Worm (Caenorhabditis elegans) whole organism, dauer: Measurements from ENCODE around the gene F16B3.3.

Experiments
- unc-62 ChIP-seq: sonication (generic microtip); optimal IDR thresholded peaks from 2 replicates; lab custom pipeline; 2017; ENCODE audit warnings: missing biosample characterization, missing genetic modification reagents, missing genetic modification characterization

The F16B3.3 gene

DNA sequence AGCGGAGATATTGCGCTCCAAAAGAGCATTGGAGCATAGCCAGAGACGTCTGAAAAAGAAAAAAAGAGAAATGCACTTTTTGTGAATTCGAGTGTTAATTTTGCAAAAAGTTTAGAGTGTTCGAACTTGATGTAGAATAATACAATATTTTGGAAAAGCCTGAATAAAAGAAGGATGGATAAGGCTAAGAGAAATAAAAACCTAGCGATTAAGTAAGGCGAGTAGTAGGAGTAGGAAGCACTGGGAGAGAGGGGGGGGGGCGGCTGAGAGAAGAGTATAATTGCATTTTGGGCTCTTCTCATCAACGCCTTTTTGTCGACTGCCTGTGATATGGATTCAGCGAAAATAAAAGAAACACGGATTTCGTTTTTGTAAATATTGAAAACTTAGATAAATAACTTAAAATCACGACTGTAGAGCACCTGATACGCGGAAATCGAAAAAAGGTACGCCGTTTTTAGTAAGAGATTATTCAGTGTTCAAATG lies at the start of gene F16B3.3:
TSS of gene F16B3.3 (minus strand) at position 51 of the 486 bp plus-strand sequence.
- TF ChIP-seq unc-62, result no peak

DNA sequence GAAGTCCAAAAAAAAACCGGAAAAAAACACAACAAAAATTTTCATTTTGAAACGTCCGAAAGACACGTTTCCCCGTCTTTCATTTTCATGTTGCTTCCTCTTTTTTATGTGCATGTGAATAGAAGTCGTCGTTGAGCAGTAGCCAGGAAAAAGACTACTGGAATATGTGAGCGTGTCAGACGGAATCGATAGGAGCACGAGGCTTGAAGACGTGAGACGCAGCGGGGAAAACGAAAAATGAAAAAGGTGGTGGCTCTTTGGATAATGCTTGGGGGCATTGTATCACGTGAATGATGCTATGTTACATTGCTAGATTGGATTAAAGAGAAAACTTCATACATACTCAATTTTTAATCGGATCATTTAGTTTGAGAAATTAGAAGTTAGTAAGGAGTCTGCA lies 48.4 kb upstream of the F16B3.3 start:
- no peak for TF ChIP-seq unc-62

DNA sequence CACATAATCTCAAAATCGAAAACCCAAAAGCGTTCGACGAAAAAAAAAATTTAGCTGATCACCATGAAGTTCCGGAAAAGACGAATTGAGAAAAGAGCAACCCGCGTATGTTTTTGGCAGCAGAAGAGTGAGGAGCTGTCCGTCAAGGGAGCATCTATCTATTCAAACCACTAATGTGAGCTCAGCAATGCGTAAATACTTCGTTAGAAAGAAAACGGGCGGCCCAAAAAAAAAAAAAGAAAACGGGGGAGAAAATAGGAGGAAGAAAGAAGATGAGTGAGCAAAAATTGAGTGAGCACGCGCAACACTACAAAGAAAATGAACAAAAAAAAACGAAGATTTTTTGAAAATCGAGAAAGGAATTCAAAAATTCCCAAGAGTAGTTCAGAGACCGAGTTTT lies 46.6 kb upstream of the F16B3.3 start:
- no peak for TF ChIP-seq unc-62

DNA sequence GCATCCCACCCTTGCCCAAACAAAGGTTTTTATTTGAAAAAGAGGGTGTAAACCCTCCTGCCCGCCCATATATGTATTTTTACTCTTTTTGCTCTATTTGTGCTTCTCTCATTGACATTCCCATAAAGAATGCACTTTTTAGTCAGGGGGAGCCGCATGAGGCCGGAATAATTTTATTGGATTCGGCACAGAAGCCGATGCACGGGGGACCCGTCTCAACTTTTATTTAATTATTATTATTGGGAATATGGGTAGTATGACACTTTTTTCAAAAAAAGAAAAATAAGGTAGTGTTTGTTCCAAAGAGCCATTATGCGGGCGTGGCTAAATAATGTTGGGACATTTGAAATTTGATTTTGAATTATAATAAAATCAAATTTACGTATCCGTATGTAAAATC lies 44.3 kb upstream of the F16B3.3 start:
- TF ChIP-seq unc-62, result no peak

DNA sequence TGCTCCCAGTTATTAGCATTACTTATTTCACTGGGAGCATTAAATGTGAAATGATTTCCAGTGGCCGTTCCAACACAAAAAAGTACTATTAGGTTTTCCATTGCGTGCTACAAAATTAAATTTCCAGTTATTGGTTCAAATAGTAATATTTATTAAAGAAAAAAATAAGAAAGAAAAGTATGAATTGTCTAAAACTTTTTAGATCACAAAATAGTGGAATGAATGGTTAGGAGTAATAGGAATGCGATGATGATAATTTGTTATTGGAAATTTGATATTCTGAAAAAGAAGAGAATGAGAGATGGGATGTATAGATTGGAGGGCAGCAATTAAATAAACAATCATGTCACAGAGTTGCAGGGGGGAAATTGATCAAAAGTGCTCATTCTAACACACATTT lies 40.3 kb upstream of the F16B3.3 start, which contains the start of gene Y75B7AL.2:
TSS of gene Y75B7AL.2 (minus strand) at position 101 of the 400 bp plus-strand sequence.
- no peak for TF ChIP-seq unc-62

DNA sequence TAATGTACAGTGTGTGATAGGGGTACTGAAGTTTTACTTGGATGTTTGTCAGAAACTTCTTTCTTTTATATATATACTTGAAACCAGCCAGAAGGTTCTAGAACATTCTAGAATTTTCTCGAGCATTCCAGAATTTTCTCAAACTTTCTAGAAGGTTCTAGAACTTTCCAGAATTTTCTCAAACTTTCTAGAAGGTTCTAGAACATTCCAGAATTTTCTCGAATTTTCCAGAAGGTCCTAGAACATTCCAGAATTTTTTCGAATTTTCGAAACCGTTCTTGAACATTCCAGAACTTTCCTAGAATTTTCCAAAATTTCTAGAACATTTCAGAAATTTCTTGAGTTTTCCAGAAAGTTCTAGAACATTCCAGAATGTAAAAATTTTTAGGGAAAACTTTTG lies 37.6 kb upstream of the F16B3.3 start:
- no peak for TF ChIP-seq unc-62

DNA sequence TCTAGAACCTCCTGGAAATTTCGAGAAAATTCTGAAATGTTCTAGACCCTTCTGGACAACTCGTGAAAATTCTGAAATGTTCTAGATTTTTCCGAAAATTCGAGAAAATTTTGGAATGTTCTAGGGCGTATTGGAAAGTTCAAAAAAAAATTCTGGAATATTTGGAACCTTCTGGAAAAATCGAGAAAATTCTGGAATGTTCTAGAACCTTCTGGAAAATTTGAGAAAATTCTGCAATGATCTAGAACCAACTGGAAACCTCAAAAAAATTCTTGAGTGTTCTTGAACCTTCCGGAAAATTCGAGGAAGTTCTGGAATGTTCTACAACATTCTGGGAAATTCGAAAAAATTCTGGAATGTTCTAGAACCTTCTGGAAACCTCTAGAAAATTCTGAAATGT lies 34.6 kb upstream of the F16B3.3 start:
- no peak for TF ChIP-seq unc-62

DNA sequence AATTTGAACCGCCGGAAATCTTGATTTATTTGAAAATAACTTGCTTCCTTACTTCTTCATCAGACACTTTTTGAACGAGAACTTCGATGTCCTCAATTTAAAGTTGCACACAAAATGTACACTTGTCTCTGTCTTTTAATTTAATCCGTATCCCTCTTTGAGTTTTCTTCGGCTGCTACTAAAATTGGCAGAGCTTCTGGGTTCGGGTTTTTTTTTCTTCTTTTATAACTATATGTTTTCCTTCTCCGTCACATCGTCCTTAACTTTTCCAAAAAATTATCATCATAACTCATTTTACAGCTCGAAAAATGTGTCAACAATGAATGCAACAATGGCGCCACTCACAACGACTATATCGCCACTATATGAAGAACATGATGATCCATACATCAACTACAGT lies 34.1 kb upstream of the F16B3.3 start, which contains the start of gene glb-33:
TSS of gene glb-33 (plus strand) at position 301 of the 400 bp plus-strand sequence.
- no peak for TF ChIP-seq unc-62

DNA sequence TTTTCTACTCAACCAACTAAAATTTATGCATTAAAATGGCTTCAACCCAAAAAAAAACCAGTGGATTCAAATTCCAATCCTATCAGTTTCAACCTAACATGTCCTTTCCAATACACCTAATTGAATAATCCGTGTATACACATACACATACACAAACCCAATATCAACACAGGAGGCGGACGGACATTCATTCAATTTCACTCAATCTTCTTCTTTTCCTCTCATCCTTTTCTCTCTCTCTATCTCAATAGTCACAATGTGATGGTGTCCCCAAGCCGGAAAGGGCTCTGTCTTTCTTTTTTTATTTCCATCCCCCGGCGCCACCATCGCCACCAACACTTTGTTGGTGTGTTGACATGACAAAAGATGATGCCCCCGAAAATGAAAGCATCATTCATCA lies 32.1 kb upstream of the F16B3.3 start:
- TF ChIP-seq unc-62, result no peak

DNA sequence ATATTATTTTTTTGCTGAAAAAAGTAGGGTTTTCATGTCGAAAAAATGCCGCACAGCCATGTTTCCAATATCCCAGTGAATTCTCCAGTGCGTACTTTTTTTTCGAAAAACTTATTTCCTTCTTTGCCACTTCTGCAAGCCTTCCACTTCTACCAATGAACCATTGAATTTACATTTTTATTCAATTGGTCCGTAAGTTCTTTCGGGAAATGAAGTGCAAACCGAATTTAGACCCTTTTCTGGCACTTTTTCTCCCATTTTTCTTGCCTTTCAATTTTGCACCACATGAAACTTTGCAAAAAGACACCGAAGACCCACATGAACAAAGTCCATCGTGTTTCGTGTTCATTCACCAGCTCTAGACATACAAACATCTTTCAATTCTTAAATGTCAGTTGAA lies 25.0 kb upstream of the F16B3.3 start:
- no peak for TF ChIP-seq unc-62

DNA sequence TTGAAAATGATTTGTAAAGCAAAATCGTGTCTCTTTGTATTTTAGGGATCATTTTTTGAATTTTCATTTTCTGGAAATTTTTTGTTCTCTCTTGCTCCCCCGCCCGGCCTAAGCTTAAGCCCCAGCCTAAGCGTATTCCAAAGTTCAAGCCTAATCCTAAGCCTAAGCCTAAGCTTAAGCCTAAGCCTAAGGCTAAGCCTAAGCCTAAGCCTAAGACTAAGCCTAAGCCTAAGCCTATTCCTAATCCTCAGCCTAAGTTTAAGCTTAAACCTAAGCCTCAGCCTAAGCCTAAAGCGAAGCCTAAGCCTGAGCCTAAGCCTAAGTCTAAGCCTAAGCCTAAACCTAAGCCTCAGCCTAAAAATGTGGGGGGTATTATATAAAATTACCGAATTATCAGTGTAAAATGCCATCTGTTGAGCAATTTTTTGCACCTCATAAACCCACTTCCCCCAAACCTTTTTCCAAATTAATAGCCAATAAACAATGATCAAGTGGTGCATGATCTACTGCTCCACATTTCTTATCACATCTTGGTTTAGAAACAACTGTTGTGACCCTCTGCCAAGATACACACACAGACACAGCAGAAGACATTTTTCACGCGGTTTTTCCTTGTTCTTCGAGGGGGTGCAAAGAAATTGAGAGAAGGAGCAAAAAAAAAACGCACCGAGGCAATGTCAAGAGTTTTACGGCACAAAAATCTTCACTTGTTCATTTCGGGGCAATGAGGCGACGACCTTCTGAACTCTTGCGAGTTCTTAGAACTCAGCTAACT lies 23.7 kb upstream of the F16B3.3 start:
- no peak for TF ChIP-seq unc-62

DNA sequence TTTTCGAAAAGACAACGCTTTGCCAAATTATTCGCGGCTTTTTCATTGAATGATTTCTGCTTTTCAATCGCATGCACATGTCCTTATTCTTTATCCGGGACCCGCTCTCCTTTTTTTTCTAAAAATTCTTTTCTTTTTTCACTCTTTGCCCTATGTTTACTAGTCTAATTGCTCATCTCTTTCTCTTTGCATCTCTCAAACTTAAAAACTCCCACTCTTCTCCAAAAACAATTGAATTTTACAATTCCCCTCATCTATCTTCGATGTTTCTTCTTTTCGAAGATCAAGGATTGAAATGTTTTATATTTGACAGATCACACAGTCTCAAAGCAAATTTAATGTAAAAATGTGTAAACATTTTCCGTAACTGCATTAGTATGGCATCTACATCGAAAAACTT lies 20.0 kb upstream of the F16B3.3 start:
- TF ChIP-seq unc-62, result no peak

DNA sequence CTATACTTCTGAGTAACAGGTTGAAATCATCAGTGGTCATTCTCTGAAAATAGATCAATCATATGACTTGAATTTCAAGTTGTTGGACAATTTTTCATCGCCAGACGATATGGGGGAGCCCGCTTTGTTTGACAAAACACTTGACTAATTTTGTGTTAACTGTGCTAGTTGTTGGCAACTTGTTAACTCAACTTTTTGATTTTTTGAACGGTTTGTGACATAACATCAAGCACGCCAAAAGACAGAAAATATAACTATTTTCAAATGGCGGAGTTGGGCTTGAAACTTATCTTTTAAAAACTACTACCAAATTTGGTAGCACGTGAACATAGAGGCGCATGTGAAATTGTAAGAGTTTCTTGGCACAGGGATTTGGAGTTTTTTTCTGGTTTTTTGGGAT lies 18.2 kb upstream of the F16B3.3 start:
- TF ChIP-seq unc-62, result no peak

DNA sequence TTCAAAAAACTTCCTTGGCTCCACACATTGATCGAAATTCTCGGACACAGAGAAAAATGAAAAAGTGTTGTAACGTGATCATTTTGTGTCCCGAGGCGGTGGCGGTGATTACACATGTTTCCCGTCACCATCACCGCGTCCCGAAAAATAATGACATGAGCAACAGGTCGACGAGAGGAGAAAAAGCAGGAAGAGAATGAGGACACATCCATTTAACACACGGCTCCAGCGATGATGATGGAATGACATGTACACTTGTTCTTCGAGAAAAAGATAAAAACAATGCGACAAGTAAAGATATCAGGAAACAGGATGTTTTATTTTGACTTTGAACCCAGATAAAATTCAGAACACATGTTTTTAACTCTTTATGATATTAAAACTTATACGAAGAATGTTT lies 9.6 kb upstream of the F16B3.3 start:
- TF ChIP-seq unc-62, result no peak

DNA sequence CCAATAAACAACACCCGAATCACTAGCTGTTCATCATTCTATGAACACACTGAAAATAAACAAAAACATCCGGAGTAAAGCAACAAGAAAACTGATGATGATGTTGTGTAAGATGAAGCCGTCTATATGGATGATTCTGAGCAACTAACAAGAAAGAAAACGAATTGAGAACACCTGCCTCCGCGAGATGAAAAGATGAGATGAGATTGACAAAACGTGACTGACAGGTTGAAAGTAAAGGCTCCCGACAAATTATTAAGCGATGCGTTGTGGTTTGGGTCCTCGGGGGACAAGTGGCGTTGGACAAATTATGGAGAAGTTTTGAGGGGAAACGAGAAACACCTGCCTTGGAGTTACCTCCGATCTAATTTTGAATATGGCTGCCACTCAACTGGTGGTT lies 8.3 kb upstream of the F16B3.3 start:
- no peak for TF ChIP-seq unc-62

DNA sequence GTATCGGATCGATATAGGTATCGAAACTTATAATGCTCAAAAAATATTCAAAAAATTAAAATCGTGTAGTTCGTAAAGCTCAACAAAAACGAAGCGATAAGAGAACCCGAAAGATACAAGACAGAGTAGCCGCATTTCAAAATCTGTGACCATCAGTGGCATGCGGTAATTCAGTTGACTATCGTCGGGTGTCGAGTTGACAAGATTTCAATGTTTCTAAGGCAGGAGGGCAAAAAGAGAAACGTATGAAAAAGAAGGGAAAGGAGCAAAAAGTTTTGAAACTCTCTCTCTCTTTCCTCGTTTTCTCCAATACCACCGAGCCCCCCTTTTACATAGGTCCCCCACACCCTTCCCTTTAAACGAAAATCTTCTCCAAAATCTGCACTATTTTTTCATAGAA lies 4.1 kb upstream of the F16B3.3 start:
- TF ChIP-seq unc-62, result no peak

DNA sequence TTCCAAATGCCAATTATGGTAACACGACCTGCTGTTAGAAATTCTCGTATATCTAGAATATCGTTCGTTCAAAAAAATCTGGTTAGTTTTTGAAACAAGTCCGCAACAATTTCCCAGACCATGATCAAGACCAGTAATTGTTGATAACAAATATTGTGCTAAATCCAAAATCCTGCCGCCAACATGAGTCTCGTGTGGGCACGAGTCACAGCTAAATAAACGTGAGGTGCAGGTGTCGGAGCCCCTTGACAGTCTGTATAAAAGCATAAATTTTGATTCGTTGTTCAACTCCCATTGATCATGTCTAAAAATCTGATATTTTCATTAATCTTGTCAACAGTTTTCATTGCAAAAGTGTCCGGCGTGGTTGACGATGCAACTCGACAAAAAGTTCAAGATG lies 2.9 kb downstream of the F16B3.3 start, which contains the start of gene F16B3.2:
TSS of gene F16B3.2 (plus strand) at position 301 of the 400 bp plus-strand sequence.
- TF ChIP-seq unc-62, result no peak

DNA sequence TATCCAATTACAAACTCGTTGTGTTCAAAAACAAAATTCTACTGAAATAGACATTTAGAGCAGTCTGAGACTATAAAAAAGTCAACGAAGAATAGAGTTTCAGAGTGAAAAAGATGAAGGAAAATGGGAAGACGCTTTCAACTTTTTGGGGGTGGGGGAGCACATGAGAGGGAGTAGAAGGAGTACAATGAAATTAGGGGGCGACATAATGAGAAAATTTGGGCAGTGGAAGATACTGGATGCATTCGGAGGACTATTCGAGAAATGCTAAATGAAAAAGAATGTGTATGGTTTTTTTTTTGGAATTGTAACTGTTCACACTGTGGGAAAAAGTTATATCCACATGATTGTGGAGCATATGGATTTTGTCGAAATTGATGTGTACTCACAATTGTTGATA lies 4.4 kb downstream of the F16B3.3 start:
- no peak for TF ChIP-seq unc-62

DNA sequence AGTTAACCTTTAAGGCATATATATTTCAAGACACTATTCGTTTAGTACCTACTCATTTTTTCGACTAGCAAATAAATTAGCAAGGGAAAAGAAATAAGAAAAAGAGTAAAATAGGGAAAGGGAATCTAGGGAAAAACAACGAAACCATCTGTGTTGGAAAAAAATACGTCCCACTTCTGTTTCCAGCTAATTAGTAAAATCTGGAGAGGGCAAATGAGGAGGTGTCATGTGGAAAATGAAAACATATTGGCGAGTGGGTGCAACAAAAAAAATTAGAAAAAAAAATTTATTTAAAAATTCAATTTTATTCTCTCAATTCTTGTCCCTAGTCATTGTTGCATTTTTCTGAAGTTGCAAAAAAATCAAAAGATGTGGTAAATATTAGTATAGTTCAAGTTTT lies 10.0 kb downstream of the F16B3.3 start:
- TF ChIP-seq unc-62, result no peak
